Worm (Caenorhabditis elegans) whole organism, L4 larva: ENCODE data around the gene F25G6.9.
A peak's percentile ranks its signal among the peaks of the same experiment; 100 is the strongest.

Source experiments
- F10B5.3 ChIP-seq: sonication (generic microtip); optimal IDR thresholded peaks from 2 replicates; lab custom pipeline; 2016; ENCODE audit warnings: mild to moderate bottlenecking, missing genetic modification characterization, missing compliant biosample characterization
- F26F4.8 ChIP-seq: fragments of 200-800 bp; sonication (Bioruptor generic); conservative IDR thresholded peaks from 2 replicates; pipeline ENCODE4 v1.3.6; 2022; ENCODE audit warnings: missing genetic modification characterization, missing compliant biosample characterization
- F44E2.7 ChIP-seq: fragments of 200-800 bp; sonication (Bioruptor generic); IDR thresholded peaks from 2 replicates; pipeline ENCODE4 v2.1.2; 2022; ENCODE audit warnings: missing genetic modification characterization, missing compliant biosample characterization
- F49E8.2 ChIP-seq: sonication (generic microtip); optimal IDR thresholded peaks from 2 replicates; lab custom pipeline; 2016; ENCODE audit warnings: missing compliant biosample characterization, mild to moderate bottlenecking, missing genetic modification characterization, borderline replicate concordance
- T20F7.1 ChIP-seq: fragments of 200-800 bp; sonication (Bioruptor generic); optimal IDR thresholded peaks from 2 replicates; lab custom pipeline; 2018; ENCODE audit warnings: mild to moderate bottlenecking, missing genetic modification characterization, missing compliant biosample characterization
- Y105C5A.15 ChIP-seq: fragments of 200-800 bp; sonication (Bioruptor generic); IDR thresholded peaks from 2 replicates; pipeline ENCODE4 v1.3.6; 2022; ENCODE audit warnings: missing genetic modification characterization, missing compliant biosample characterization
- Y48G9A.11 ChIP-seq: fragments of 200-800 bp; sonication (Bioruptor generic); IDR thresholded peaks from 2 replicates; pipeline ENCODE4 v1.3.6; 2022; ENCODE audit warnings: missing genetic modification reagents, missing genetic modification characterization, missing compliant biosample characterization
- Y5F2A.4 ChIP-seq: fragments of 200-800 bp; sonication (Bioruptor generic); optimal IDR thresholded peaks from 2 replicates; lab custom pipeline; 2018; ENCODE audit warnings: mild to moderate bottlenecking, missing genetic modification characterization, missing compliant biosample characterization
- ZK546.5 ChIP-seq, 2 experiments: sonication (generic microtip); optimal IDR thresholded peaks; 2 replicates each; lab custom pipeline; 2017; ENCODE audit warnings: missing biosample characterization in 2 of 2, missing genetic modification characterization in 2 of 2
- ceh-20 ChIP-seq: fragments of 200-800 bp; sonication (Bioruptor generic); IDR thresholded peaks from 2 replicates; pipeline ENCODE4 v1.3.6; 2022; ENCODE audit warnings: missing genetic modification reagents, missing genetic modification characterization, missing compliant biosample characterization
- ceh-28 ChIP-seq: fragments of 150-350 bp; optimal IDR thresholded peaks from 2 replicates; lab custom pipeline; 2014; ENCODE audit warnings: missing biosample characterization, missing genetic modification reagents, missing genetic modification characterization
- ceh-32 ChIP-seq: sonication (generic microtip); optimal IDR thresholded peaks from 2 replicates; lab custom pipeline; 2016; ENCODE audit warnings: mild to moderate bottlenecking, missing genetic modification characterization, missing compliant biosample characterization; ENCODE audit not compliant: poor library complexity
- ces-1 ChIP-seq: fragments of 150-350 bp; sonication (generic microtip); optimal IDR thresholded peaks from 4 replicates; lab custom pipeline; 2014; ENCODE audit warnings: missing biosample characterization, missing genetic modification reagents, missing genetic modification characterization
- ctbp-1 ChIP-seq: fragments of 200-800 bp; sonication (Bioruptor generic); IDR thresholded peaks from 2 replicates; pipeline ENCODE4 v1.3.6; 2022; ENCODE audit warnings: missing genetic modification reagents, missing genetic modification characterization, missing compliant biosample characterization
- daf-12 ChIP-seq: fragments of 150-350 bp; optimal IDR thresholded peaks from 2 replicates; lab custom pipeline; 2014; ENCODE audit warnings: missing biosample characterization, missing genetic modification reagents, missing genetic modification characterization
- daf-16 ChIP-seq, 3 experiments: sonication (generic microtip); optimal IDR thresholded peaks; 2 replicates each; lab custom pipeline; 2016 to 2017; ENCODE audit warnings: missing genetic modification characterization in 3 of 3, missing genetic modification reagents in 3 of 3, mild to moderate bottlenecking in 2 of 3, missing compliant biosample characterization in 2 of 3, missing biosample characterization in 1 of 3, moderate library complexity in 1 of 3
- dmd-9 ChIP-seq: fragments of 200-800 bp; sonication (Bioruptor generic); IDR thresholded peaks from 2 replicates; pipeline ENCODE4 v1.3.6; 2022; ENCODE audit warnings: missing genetic modification reagents, missing genetic modification characterization, missing compliant biosample characterization
- fos-1 ChIP-seq: fragments of 150-350 bp; optimal IDR thresholded peaks from 2 replicates; lab custom pipeline; 2014; ENCODE audit warnings: missing biosample characterization, missing genetic modification characterization
- gei-8 ChIP-seq: fragments of 200-800 bp; sonication (Bioruptor generic); optimal IDR thresholded peaks from 2 replicates; lab custom pipeline; 2018; ENCODE audit warnings: mild to moderate bottlenecking, missing genetic modification characterization, missing compliant biosample characterization
- hif-1 ChIP-seq, 2 experiments: sonication (generic microtip); optimal IDR thresholded peaks; 2 replicates each; lab custom pipeline; 2016 to 2017; ENCODE audit warnings: missing compliant biosample characterization in 2 of 2, missing genetic modification characterization in 2 of 2, missing genetic modification reagents in 2 of 2, missing genotype in 2 of 2, mild to moderate bottlenecking in 1 of 2
- hmg-1.1 ChIP-seq: fragments of 200-800 bp; sonication (Bioruptor generic); IDR thresholded peaks from 2 replicates; pipeline ENCODE4 v1.3.6; 2022; ENCODE audit warnings: missing genetic modification reagents, missing genetic modification characterization, missing compliant biosample characterization
- lim-7 ChIP-seq: fragments of 200-800 bp; sonication (Bioruptor generic); IDR thresholded peaks from 2 replicates; pipeline ENCODE4 v1.3.6; 2022; ENCODE audit warnings: missing genetic modification characterization, missing compliant biosample characterization
- lin-15B ChIP-seq: fragments of 150-350 bp; sonication (generic microtip); optimal IDR thresholded peaks from 3 replicates; lab custom pipeline; 2014; ENCODE audit warnings: missing biosample characterization, missing genetic modification characterization
- lin-29 ChIP-seq: fragments of 200-800 bp; sonication (Bioruptor generic); IDR thresholded peaks from 2 replicates; pipeline ENCODE4 v1.3.6; 2022; ENCODE audit warnings: missing genetic modification reagents, missing genetic modification characterization, missing compliant biosample characterization
- lir-3 ChIP-seq: sonication (generic microtip); optimal IDR thresholded peaks from 2 replicates; lab custom pipeline; 2016; ENCODE audit warnings: mild to moderate bottlenecking, missing genetic modification characterization, missing compliant biosample characterization
- madf-5 ChIP-seq, 2 experiments: fragments of 200-800 bp; sonication (Bioruptor generic); IDR thresholded peaks; 2 replicates each; pipeline ENCODE4 v1.3.6; 2022; ENCODE audit warnings: missing compliant biosample characterization in 2 of 2, missing genetic modification characterization in 2 of 2
- mdl-1 ChIP-seq, 2 experiments: fragments of 150-350 bp in 1 of 2; sonication (generic microtip) in 1 of 2; optimal IDR thresholded peaks; 2 replicates each; lab custom pipeline; 2014 to 2017; ENCODE audit warnings: missing biosample characterization in 2 of 2, missing genetic modification characterization in 2 of 2
- mdt-29 ChIP-seq: fragments of 200-800 bp; sonication (Bioruptor generic); IDR thresholded peaks from 2 replicates; pipeline ENCODE4 v1.3.6; 2022; ENCODE audit warnings: missing genetic modification reagents, missing genetic modification characterization, missing compliant biosample characterization
- mxl-2 ChIP-seq: fragments of 200-800 bp; sonication (Bioruptor generic); conservative IDR thresholded peaks from 2 replicates; pipeline ENCODE4 v1.3.6; 2022; ENCODE audit warnings: missing genetic modification reagents, missing genetic modification characterization, missing compliant biosample characterization
- mxl-3 ChIP-seq: fragments of 200-800 bp; sonication (Bioruptor generic); optimal IDR thresholded peaks from 2 replicates; lab custom pipeline; 2018; ENCODE audit warnings: mild to moderate bottlenecking, missing genetic modification characterization, missing compliant biosample characterization
- nhr-102 ChIP-seq: sonication (generic microtip); optimal IDR thresholded peaks from 2 replicates; lab custom pipeline; 2016; ENCODE audit warnings: mild to moderate bottlenecking, missing genetic modification characterization, moderate library complexity, missing compliant biosample characterization
- nhr-11 ChIP-seq: fragments of 150-350 bp; optimal IDR thresholded peaks from 2 replicates; lab custom pipeline; 2014; ENCODE audit warnings: missing biosample characterization, missing genetic modification characterization
- nhr-111 ChIP-seq: fragments of 200-800 bp; sonication (Bioruptor generic); optimal IDR thresholded peaks from 2 replicates; lab custom pipeline; 2018; ENCODE audit warnings: mild to moderate bottlenecking, missing genetic modification characterization, missing compliant biosample characterization
- nhr-237 ChIP-seq: sonication (generic microtip); optimal IDR thresholded peaks from 2 replicates; lab custom pipeline; 2017; ENCODE audit warnings: missing biosample characterization, missing genetic modification characterization
- nhr-28 ChIP-seq: fragments of 150-350 bp; optimal IDR thresholded peaks from 2 replicates; lab custom pipeline; 2014; ENCODE audit warnings: missing biosample characterization, missing genetic modification characterization
- nhr-48 ChIP-seq: sonication (generic microtip); optimal IDR thresholded peaks from 2 replicates; lab custom pipeline; 2016; ENCODE audit warnings: mild to moderate bottlenecking, missing genetic modification characterization, missing compliant biosample characterization
- nhr-76 ChIP-seq: fragments of 150-350 bp; optimal IDR thresholded peaks from 2 replicates; lab custom pipeline; 2014; ENCODE audit warnings: missing biosample characterization, missing genetic modification characterization
- nhr-77 ChIP-seq: fragments of 150-350 bp; optimal IDR thresholded peaks from 2 replicates; lab custom pipeline; 2014; ENCODE audit warnings: missing biosample characterization, missing genetic modification characterization
- pha-4 ChIP-seq, 2 experiments: fragments of 150-350 bp in 1 of 2; fragments of 200-800 bp in 1 of 2; sonication (Bioruptor generic) in 1 of 2; IDR thresholded peaks in 1 of 2; optimal IDR thresholded peaks in 1 of 2; 2 replicates each; pipeline versions ENCODE4 v1.3.6 to Lab custom; 2014 to 2022; ENCODE audit warnings: missing genetic modification characterization in 2 of 2, missing genetic modification reagents in 2 of 2, missing biosample characterization in 1 of 2, missing compliant biosample characterization in 1 of 2
- pqm-1 ChIP-seq: sonication (generic microtip); optimal IDR thresholded peaks from 2 replicates; lab custom pipeline; 2017; ENCODE audit warnings: missing biosample characterization, missing genetic modification characterization
- rbr-2 ChIP-seq: sonication (generic microtip); optimal IDR thresholded peaks from 2 replicates; lab custom pipeline; 2016; ENCODE audit warnings: missing genotype, missing genetic modification characterization, missing compliant biosample characterization
- saeg-2 ChIP-seq: fragments of 200-800 bp; sonication (Bioruptor generic); IDR thresholded peaks from 2 replicates; pipeline ENCODE4 v1.3.6; 2022; ENCODE audit warnings: missing genetic modification reagents, missing genetic modification characterization, missing compliant biosample characterization
- sdz-12 ChIP-seq: fragments of 200-800 bp; sonication (Bioruptor generic); optimal IDR thresholded peaks from 2 replicates; lab custom pipeline; 2018; ENCODE audit warnings: mild to moderate bottlenecking, missing genetic modification characterization, missing compliant biosample characterization
- tag-97 ChIP-seq: fragments of 200-800 bp; sonication (Bioruptor generic); IDR thresholded peaks from 2 replicates; pipeline ENCODE4 v1.3.6; 2022; ENCODE audit warnings: missing genetic modification characterization, missing compliant biosample characterization
- tra-1 ChIP-seq: fragments of 200-800 bp; sonication (Bioruptor generic); IDR thresholded peaks from 2 replicates; pipeline ENCODE4 v1.3.6; 2022; ENCODE audit warnings: missing genetic modification reagents, missing genetic modification characterization, missing compliant biosample characterization
- unc-39 ChIP-seq: sonication (generic microtip); optimal IDR thresholded peaks from 2 replicates; lab custom pipeline; 2017; ENCODE audit warnings: missing biosample characterization, missing genetic modification characterization
- zag-1 ChIP-seq: fragments of 150-350 bp; optimal IDR thresholded peaks from 2 replicates; lab custom pipeline; 2014; ENCODE audit warnings: missing biosample characterization, missing genetic modification characterization
- zip-2 ChIP-seq: fragments of 150-350 bp; optimal IDR thresholded peaks from 2 replicates; lab custom pipeline; 2014; ENCODE audit warnings: missing biosample characterization, missing genetic modification characterization
- ztf-7 ChIP-seq: fragments of 150-350 bp; optimal IDR thresholded peaks from 2 replicates; lab custom pipeline; 2014; ENCODE audit warnings: missing biosample characterization, missing genetic modification characterization

The F25G6.9 gene

ce11 chrV:8606099-8606696, 36.4 kb upstream of the F25G6.9 start, which contains the start of gene vps-60 (continued):
- peak; percentile 22 for TF ChIP-seq fos-1 (tag; lab: Kevin White, UChicago)
- TF ChIP-seq hmg-1.1 (GFP tag; lab: Robert Waterston, UW): peak; percentile 92
- peak; percentile 76; the same call in 1 of the 2 replicates for TF ChIP-seq lin-29 (GFP tag; lab: Robert Waterston, UW)
- peak; percentile 60 for TF ChIP-seq zip-2
- TF ChIP-seq dmd-9 (GFP tag; lab: Robert Waterston, UW): no peak
- TF ChIP-seq lim-7 (GFP tag; lab: Robert Waterston, UW): 0 out of 2 replicates have a peak, but pooled peaks have one; percentile 26
- no peak for TF ChIP-seq ZK546.5 (tag; optimal IDR thresholded peaks at IDR 0.05; lab: Kevin White, UChicago)
- TF ChIP-seq tag-97 (GFP tag; lab: Robert Waterston, UW): no peak
- TF ChIP-seq nhr-77 (tag; lab: Kevin White, UChicago): peak; percentile 95
- 0 out of 2 replicates have a peak, but pooled peaks have one; percentile 42 for TF ChIP-seq saeg-2
- TF ChIP-seq nhr-76 (tag; lab: Kevin White, UChicago): peak; percentile 8
- no peak for TF ChIP-seq madf-5 (GFP tag; IDR thresholded peaks at IDR 0.05; lab: Robert Waterston, UW)
- peak; percentile 95 for TF ChIP-seq tra-1 (GFP tag; lab: Robert Waterston, UW)
- TF ChIP-seq nhr-111 (GFP tag; lab: Kevin White, UChicago): no peak
- no peak for TF ChIP-seq F49E8.2 (tag; lab: Kevin White, UChicago)
- 0 out of 2 replicates have a peak, but pooled peaks have one; percentile 15 for TF ChIP-seq mxl-2 (GFP tag; lab: Robert Waterston, UW)
- peak; percentile 86 for TF ChIP-seq ctbp-1
- TF ChIP-seq daf-12 (tag; lab: Kevin White, UChicago): no peak
- no peak for TF ChIP-seq Y105C5A.15 (GFP tag; lab: Robert Waterston, UW)
- no peak for TF ChIP-seq lin-15B (tag; lab: Kevin White, UChicago)
- peak; percentile 58 for TF ChIP-seq mxl-3 (GFP tag; lab: Kevin White, UChicago)
- peak; percentile 35 for TF ChIP-seq ces-1 (GFP tag; lab: Kevin White, UChicago)
- TF ChIP-seq mdl-1 (tag; optimal IDR thresholded peaks at IDR 0.05; lab: Kevin White, UChicago): peak; percentile 17 to 84
- peak; percentile 66 for TF ChIP-seq nhr-102 (tag; lab: Kevin White, UChicago)
- peak; percentile 49 for TF ChIP-seq ztf-7
- TF ChIP-seq pqm-1 (tag; lab: Kevin White, UChicago): peak; percentile 23
- TF ChIP-seq Y5F2A.4 (GFP tag; lab: Kevin White, UChicago): no peak
- TF ChIP-seq, all 104 proteins: peak for 64

- TF ChIP-seq nhr-48 (tag; lab: Kevin White, UChicago) (no peak), ceh-32 (tag; lab: Kevin White, UChicago) (no peak), nhr-28 (tag; lab: Kevin White, UChicago) (peak; percentile 74), gei-8 (GFP tag; lab: Kevin White, UChicago) (no peak), zag-1 (no peak), nhr-11 (no peak), lir-3 (tag; lab: Kevin White, UChicago) (no peak), hif-1 (tag; optimal IDR thresholded peaks at IDR 0.05; lab: Kevin White, UChicago) (peak in 1 of 2 experiments; percentile 18), ceh-20 (GFP tag; lab: Robert Waterston, UW) (no peak), ctbp-1 (no peak), F10B5.3 (no peak), rbr-2 (no peak), Y48G9A.11 (GFP tag; lab: Robert Waterston, UW) (no peak), unc-39 (tag; lab: Kevin White, UChicago) (no peak), T20F7.1 (GFP tag; lab: Kevin White, UChicago) (no peak), pha-4 (GFP tag; IDR thresholded peaks at IDR 0.05; lab: Robert Waterston, UW) (no peak), pha-4 (tag; optimal IDR thresholded peaks at IDR 0.05; lab: Kevin White, UChicago) (no peak), daf-16 (GFP tag; optimal IDR thresholded peaks at IDR 0.05; lab: Kevin White, UChicago) (no peak), daf-16 (tag; optimal IDR thresholded peaks at IDR 0.05; lab: Kevin White, UChicago) (peak; percentile 90), daf-12 (tag; lab: Kevin White, UChicago) (no peak), nhr-237 (tag; lab: Kevin White, UChicago) (no peak), ceh-28 (tag; lab: Kevin White, UChicago) (no peak), sdz-12 (GFP tag; lab: Kevin White, UChicago) (no peak), nhr-77 (tag; lab: Kevin White, UChicago) (peak; percentile 59), F26F4.8 (GFP tag; lab: Robert Waterston, UW) (no peak), F44E2.7 (GFP tag; lab: Robert Waterston, UW) (no peak), ZK546.5 (tag; optimal IDR thresholded peaks at IDR 0.05; lab: Kevin White, UChicago) (no peak), mdt-29 (GFP tag; lab: Robert Waterston, UW) (no peak)
Observed at ce11 chrV:8603272-8603671, 33.5 kb upstream of the F25G6.9 start, which contains the start of gene F41E6.5. Gene F41E6.5, plus strand, starts transcription at chrV:8603480.
